Fruit fly (Drosophila melanogaster) whole organism, embryonic: Measurements from ENCODE around the gene ftz-f1.

ENCODE experiments used
- Adf1 ChIP-seq: fragments of 200-800 bp; sonication (Bioruptor generic); IDR thresholded peaks from 2 replicates; pipeline ENCODE4 v1.3.6; 2022; ENCODE audit warnings: missing biosample characterization, missing genetic modification characterization
- C15 ChIP-seq: fragments of 200-800 bp; sonication (Bioruptor generic); IDR thresholded peaks from 3 replicates; pipeline ENCODE4 v1.3.6; 2022; ENCODE audit warnings: missing biosample characterization, missing genetic modification characterization
- CG10274 ChIP-seq: fragments of 200-800 bp; sonication (Bioruptor generic); optimal IDR thresholded peaks from 3 replicates; lab custom pipeline; 2017; ENCODE audit warnings: missing biosample characterization, mild to moderate bottlenecking, missing genetic modification characterization
- CG12769 ChIP-seq: fragments of 200-800 bp; sonication (Bioruptor generic); optimal IDR thresholded peaks from 2 replicates; lab custom pipeline; 2019; ENCODE audit warnings: missing biosample characterization, mild to moderate bottlenecking, missing genetic modification characterization, moderate library complexity
- CG13287 ChIP-seq: fragments of 200-800 bp; sonication (Bioruptor generic); IDR thresholded peaks from 2 replicates; pipeline ENCODE4 v1.3.6; 2022; ENCODE audit warnings: missing biosample characterization, missing genetic modification characterization; ENCODE audit not compliant: partially characterized antibody
- CG13894 ChIP-seq: fragments of 200-800 bp; sonication (Bioruptor generic); optimal IDR thresholded peaks from 3 replicates; lab custom pipeline; 2018; ENCODE audit warnings: missing biosample characterization, mild to moderate bottlenecking, missing genetic modification characterization, moderate library complexity
- CG1647 ChIP-seq: fragments of 200-800 bp; sonication (Bioruptor generic); optimal IDR thresholded peaks from 3 replicates; lab custom pipeline; 2016; ENCODE audit warnings: missing biosample characterization, missing genetic modification characterization
- CG18262 ChIP-seq: fragments of 200-800 bp; optimal IDR thresholded peaks from 3 replicates; lab custom pipeline; 2019; ENCODE audit warnings: missing biosample characterization, mild to moderate bottlenecking, missing genetic modification characterization, moderate library complexity
- CG18619 ChIP-seq: fragments of 200-800 bp; sonication (Bioruptor generic); optimal IDR thresholded peaks from 3 replicates; lab custom pipeline; 2017; ENCODE audit warnings: missing biosample characterization, mild to moderate bottlenecking, missing genetic modification characterization
- CG2678 ChIP-seq: fragments of 200-800 bp; sonication (Bioruptor generic); optimal IDR thresholded peaks from 3 replicates; lab custom pipeline; 2019; ENCODE audit warnings: missing biosample characterization, mild to moderate bottlenecking, missing genetic modification characterization, moderate library complexity
- CG2889 ChIP-seq: fragments of 200-800 bp; sonication (Bioruptor generic); IDR thresholded peaks from 3 replicates; pipeline ENCODE4 v1.3.6; 2022; ENCODE audit warnings: missing biosample characterization, missing genetic modification characterization
- CG3847 ChIP-seq: fragments of 200-800 bp; sonication (Bioruptor generic); IDR thresholded peaks from 2 replicates; pipeline ENCODE4 v1.3.6; 2022; ENCODE audit warnings: missing biosample characterization, missing genetic modification characterization
- CG42726 ChIP-seq: fragments of 200-800 bp; sonication (Bioruptor generic); IDR thresholded peaks from 2 replicates; pipeline ENCODE4 v1.3.6; 2022; ENCODE audit warnings: missing biosample characterization, missing genetic modification characterization; ENCODE audit not compliant: partially characterized antibody
- CG4730 ChIP-seq: fragments of 200-800 bp; sonication (Bioruptor generic); IDR thresholded peaks from 2 replicates; pipeline ENCODE4 v1.3.6; 2022; ENCODE audit warnings: missing biosample characterization, missing genetic modification characterization
- CG5180 ChIP-seq: fragments of 200-800 bp; sonication (Bioruptor generic); optimal IDR thresholded peaks from 3 replicates; lab custom pipeline; 2017; ENCODE audit warnings: missing biosample characterization, missing genetic modification characterization, mild to moderate bottlenecking, moderate library complexity, missing genetic modification reagents
- CG6254 ChIP-seq: fragments of 200-800 bp; sonication (Bioruptor generic); optimal IDR thresholded peaks from 3 replicates; lab custom pipeline; 2017; ENCODE audit warnings: mild to moderate bottlenecking, missing biosample characterization, missing genetic modification reagents, missing genetic modification characterization
- CG8388 ChIP-seq: fragments of 200-800 bp; sonication (Bioruptor generic); optimal IDR thresholded peaks from 2 replicates; lab custom pipeline; 2019; ENCODE audit warnings: missing biosample characterization, mild to moderate bottlenecking, missing genetic modification characterization, moderate library complexity
- CG8478 ChIP-seq: fragments of >200 bp; optimal IDR thresholded peaks from 2 replicates; lab custom pipeline; 2018
- CG9727 ChIP-seq: fragments of 200-800 bp; sonication (Bioruptor generic); optimal IDR thresholded peaks from 3 replicates; lab custom pipeline; 2017; ENCODE audit warnings: missing biosample characterization, mild to moderate bottlenecking, missing genetic modification characterization
- Camta ChIP-seq: fragments of 200-800 bp; sonication (Bioruptor generic); optimal IDR thresholded peaks from 2 replicates; lab custom pipeline; 2016; ENCODE audit warnings: missing biosample characterization, missing genetic modification characterization
- Chrac-16 ChIP-seq: fragments of 200-800 bp; sonication (Bioruptor generic); optimal IDR thresholded peaks from 3 replicates; lab custom pipeline; 2016; ENCODE audit warnings: missing biosample characterization, missing genetic modification characterization
- D ChIP-seq, 2 experiments: fragments of 200-800 bp in 1 of 2; fragments of >200 bp in 1 of 2; sonication (Bioruptor generic) in 1 of 2; optimal IDR thresholded peaks; 2 replicates in 1 of 2; 3 replicates in 1 of 2; lab custom pipeline; 2017; ENCODE audit warnings: mild to moderate bottlenecking in 1 of 2, missing biosample characterization in 1 of 2, missing genetic modification characterization in 1 of 2, missing genetic modification reagents in 1 of 2
- HLHmδ ChIP-seq: fragments of 200-800 bp; sonication (Bioruptor generic); optimal IDR thresholded peaks from 2 replicates; lab custom pipeline; 2018; ENCODE audit warnings: missing biosample characterization, mild to moderate bottlenecking, missing genetic modification characterization, moderate library complexity
- Hmx ChIP-seq: fragments of 200-800 bp; sonication (Bioruptor generic); optimal IDR thresholded peaks from 2 replicates; lab custom pipeline; 2016; ENCODE audit warnings: missing biosample characterization, missing genetic modification characterization
- Med ChIP-seq: fragments of 200-800 bp; sonication (Bioruptor generic); peaks from one replicate; lab custom pipeline; 2016; ENCODE audit warnings: missing biosample characterization, missing genetic modification characterization, mild to moderate bottlenecking, inconsistent platforms, moderate library complexity
- Opbp ChIP-seq: fragments of 200-800 bp; sonication (Bioruptor generic); IDR thresholded peaks from 3 replicates; pipeline ENCODE4 v1.3.6; 2022; ENCODE audit warnings: missing biosample characterization, missing genetic modification characterization; ENCODE audit not compliant: partially characterized antibody
- ap ChIP-seq: fragments of 200-800 bp; sonication (Bioruptor generic); IDR thresholded peaks from 2 replicates; pipeline ENCODE4 v1.3.6; 2022; ENCODE audit warnings: missing biosample characterization, missing genetic modification characterization
- ato ChIP-seq: fragments of 200-800 bp; sonication (Bioruptor generic); IDR thresholded peaks from 2 replicates; pipeline ENCODE4 v1.3.6; 2022; ENCODE audit warnings: missing biosample characterization, missing genetic modification characterization; ENCODE audit not compliant: partially characterized antibody
- cg ChIP-seq: fragments of 200-800 bp; sonication (Bioruptor generic); optimal IDR thresholded peaks from 3 replicates; lab custom pipeline; 2019; ENCODE audit warnings: missing biosample characterization, mild to moderate bottlenecking, missing genetic modification characterization, moderate library complexity
- chinmo ChIP-seq: fragments of 200-800 bp; sonication (Bioruptor generic); IDR thresholded peaks from 4 replicates; pipeline ENCODE4 v1.3.6; 2022; ENCODE audit warnings: missing biosample characterization, missing genetic modification characterization; ENCODE audit not compliant: partially characterized antibody
- crc ChIP-seq: fragments of 200-800 bp; sonication (Bioruptor generic); optimal IDR thresholded peaks from 2 replicates; lab custom pipeline; 2016; ENCODE audit warnings: missing biosample characterization, missing genetic modification characterization
- grn ChIP-seq: fragments of 200-800 bp; sonication (Bioruptor generic); optimal IDR thresholded peaks from 3 replicates; lab custom pipeline; 2017; ENCODE audit warnings: missing biosample characterization, missing genetic modification characterization
- hb ChIP-seq: fragments of 200-800 bp; sonication (Bioruptor generic); IDR thresholded peaks from 3 replicates; pipeline ENCODE4 v1.3.6; 2022; ENCODE audit warnings: missing biosample characterization, missing genetic modification characterization; ENCODE audit not compliant: partially characterized antibody
- ken ChIP-seq: fragments of 200-800 bp; sonication (Bioruptor generic); IDR thresholded peaks from 3 replicates; pipeline ENCODE4 v1.3.6; 2022; ENCODE audit warnings: missing biosample characterization, missing genetic modification characterization
- kni ChIP-seq: fragments of 200-800 bp; sonication (Bioruptor generic); optimal IDR thresholded peaks from 3 replicates; lab custom pipeline; 2017; ENCODE audit warnings: mild to moderate bottlenecking, missing biosample characterization, missing genetic modification reagents, missing genetic modification characterization
- lola ChIP-seq, 3 experiments: fragments of >200 bp in 2 of 3; fragments of 200-800 bp in 1 of 3; sonication (Bioruptor generic) in 1 of 3; optimal IDR thresholded peaks; 2 replicates each; lab custom pipeline; 2017 to 2019; ENCODE audit warnings: missing biosample characterization in 3 of 3, missing genetic modification characterization in 3 of 3, mild to moderate bottlenecking in 1 of 3, moderate library complexity in 1 of 3
- onecut ChIP-seq: fragments of 200-800 bp; sonication (Bioruptor generic); IDR thresholded peaks from 2 replicates; pipeline ENCODE4 v1.3.6; 2022; ENCODE audit warnings: missing biosample characterization, missing genetic modification characterization
- sens ChIP-seq: fragments of 200-800 bp; sonication (Bioruptor generic); peaks from one replicate; lab custom pipeline; 2016; ENCODE audit warnings: missing biosample characterization, missing genetic modification characterization
- slbo ChIP-seq: fragments of 200-800 bp; sonication (Bioruptor generic); IDR thresholded peaks from 2 replicates; pipeline ENCODE4 v1.3.6; 2022; ENCODE audit warnings: missing biosample characterization, missing genetic modification characterization
- sna ChIP-seq: fragments of 200-800 bp; sonication (Bioruptor generic); IDR thresholded peaks from 2 replicates; pipeline ENCODE4 v1.3.6; 2022; ENCODE audit warnings: missing biosample characterization, missing genetic modification characterization; ENCODE audit not compliant: partially characterized antibody
- so ChIP-seq: fragments of 200-800 bp; sonication (Bioruptor generic); IDR thresholded peaks from 3 replicates; pipeline ENCODE4 v1.3.6; 2022; ENCODE audit warnings: missing biosample characterization, missing genetic modification characterization
- sob ChIP-seq: fragments of 200-800 bp; sonication (Bioruptor generic); IDR thresholded peaks from 2 replicates; pipeline ENCODE4 v1.3.6; 2022; ENCODE audit warnings: missing biosample characterization, missing genetic modification characterization
- tgo ChIP-seq: fragments of 200-800 bp; sonication (Bioruptor generic); IDR thresholded peaks from 3 replicates; pipeline ENCODE4 v1.3.6; 2022; ENCODE audit warnings: missing biosample characterization, missing genetic modification characterization
- vvl ChIP-seq: fragments of 200-800 bp; sonication (Bioruptor generic); IDR thresholded peaks from 2 replicates; pipeline ENCODE4 v1.3.6; 2022; ENCODE audit warnings: missing biosample characterization, missing genetic modification characterization
- zen2 ChIP-seq: fragments of 200-800 bp; sonication (Bioruptor generic); IDR thresholded peaks from 3 replicates; pipeline ENCODE4 v1.3.6; 2022; ENCODE audit warnings: missing biosample characterization, missing genetic modification characterization; ENCODE audit not compliant: partially characterized antibody

Gene ftz-f1

dm6 chr3L:18753827-18754226 is 47.3 kb downstream of the ftz-f1 start (continued):
- peak; percentile 63 for TF ChIP-seq cg (GFP tag; lab: Kevin White, UChicago)
- no peak for TF ChIP-seq CG4730 (GFP tag; lab: Robert Waterston, UW)
- TF ChIP-seq onecut (GFP tag; lab: Robert Waterston, UW) = peak; percentile 23; the same call in 1 of the 2 replicates
- peak; percentile 29; the same call in 1 of the 3 replicates for TF ChIP-seq zen2 (GFP tag; lab: Robert Waterston, UW)
- TF ChIP-seq CG13894 (tag; lab: Kevin White, UChicago) = peak; percentile 51
- no peak for TF ChIP-seq Hmx (GFP tag; lab: Kevin White, UChicago)
- TF ChIP-seq so (GFP tag; lab: Robert Waterston, UW) = 0 out of 3 replicates have a peak, but pooled peaks have one; percentile 50
- TF ChIP-seq ap (GFP tag; lab: Robert Waterston, UW) = no peak
- no peak for TF ChIP-seq CG2678
- TF ChIP-seq CG13287 (GFP tag; lab: Robert Waterston, UW) = peak; percentile 23; the same call in 1 of the 2 replicates
- TF ChIP-seq CG1647 (GFP tag; lab: Kevin White, UChicago) = no peak
- TF ChIP-seq CG5180 (GFP tag; lab: Kevin White, UChicago) = peak; percentile 1
- TF ChIP-seq kni (GFP tag; lab: Kevin White, UChicago) = peak; percentile 70
- peak; percentile 77 for TF ChIP-seq HLHmδ (GFP tag; lab: Kevin White, UChicago)
- TF ChIP-seq Adf1 (GFP tag; lab: Robert Waterston, UW) = peak; percentile 81
- TF ChIP-seq CG6254 (GFP tag; lab: Kevin White, UChicago) = peak; percentile 16
- TF ChIP-seq CG12769 (tag; lab: Kevin White, UChicago) = peak; percentile 27
- TF ChIP-seq CG18262 (tag; lab: Kevin White, UChicago) = no peak
- no peak for TF ChIP-seq CG10274 (GFP tag; lab: Kevin White, UChicago)
- TF ChIP-seq crc (GFP tag; lab: Kevin White, UChicago) = no peak
- TF ChIP-seq sna (GFP tag; lab: Robert Waterston, UW) = peak; percentile 51

dm6 chr3L:18749807-18750206 is 51.3 kb downstream of the ftz-f1 start:
- TF ChIP-seq CG8478 (lab: Kevin White, UChicago) = peak; percentile 55
- peak; percentile 52; the same call in 1 of the 2 replicates for TF ChIP-seq CG42726 (GFP tag; lab: Robert Waterston, UW)
- TF ChIP-seq grn (GFP tag; lab: Kevin White, UChicago) = no peak
- no peak for TF ChIP-seq CG2889 (GFP tag; lab: Robert Waterston, UW)
- 0 out of 2 replicates have a peak, but pooled peaks have one; percentile 19 for TF ChIP-seq vvl (GFP tag; lab: Robert Waterston, UW)
- TF ChIP-seq CG9727 = no peak
- 0 out of 2 replicates have a peak, but pooled peaks have one; percentile 46 for TF ChIP-seq sob (GFP tag; lab: Robert Waterston, UW)
- TF ChIP-seq sens (GFP tag; lab: Kevin White, UChicago) = peak; percentile 24
- peak; percentile 54 for TF ChIP-seq Med (GFP tag; lab: Kevin White, UChicago)
- no peak for TF ChIP-seq ken (GFP tag; lab: Robert Waterston, UW)
- TF ChIP-seq CG3847 (GFP tag; lab: Robert Waterston, UW) = 0 out of 2 replicates have a peak, but pooled peaks have one; percentile 29

dm6 chr3L:18747953-18748756 is 53.0 kb downstream of the ftz-f1 start, which contains the start of the genes Nufip and Atg3:
Gene Nufip (minus strand): TSS chr3L:18748367.
Gene Atg3 (plus strand): TSS chr3L:18748687.
- TF ChIP-seq C15 (no peak), slbo (GFP tag; lab: Robert Waterston, UW) (peak; percentile 44; the same call in 1 of the 2 replicates), Camta (GFP tag; lab: Kevin White, UChicago) (no peak), CG18619 (GFP tag; lab: Kevin White, UChicago) (peak; percentile 22), lola (GFP tag; optimal IDR thresholded peaks at IDR 0.05; lab: Kevin White, UChicago) (peak in 1 of 3 experiments; percentile 19), hb (GFP tag; lab: Robert Waterston, UW) (peak; percentile 57; the same call in 2 of the 3 replicates), chinmo (GFP tag; lab: Robert Waterston, UW) (0 out of 4 replicates have a peak, but pooled peaks have one; percentile 43), tgo (GFP tag; lab: Robert Waterston, UW) (no peak), D (optimal IDR thresholded peaks at IDR 0.05; lab: Kevin White, UChicago) (peak; percentile 3), D (GFP tag; optimal IDR thresholded peaks at IDR 0.05; lab: Kevin White, UChicago) (no peak), ato (GFP tag; lab: Robert Waterston, UW) (peak; percentile 44), CG8388 (peak; percentile 99), Chrac-16 (peak; percentile 37), Opbp (peak; percentile 83; the same call in 2 of the 3 replicates)
